Fruit fly (Drosophila melanogaster): ENCODE data around the gene CG9853.

dm6 chr3R:4419482-4419881, 17.7 kb upstream of the CG9853 start, which contains the start of gene CG32944:
- no peak for TF ChIP-seq psq (optimal IDR thresholded peaks at IDR 0.05)
- no peak for TF ChIP-seq insv (optimal IDR thresholded peaks at IDR 0.05)
- no peak for TF ChIP-seq h (optimal IDR thresholded peaks at IDR 0.05)
- no peak for TF ChIP-seq Myc (optimal IDR thresholded peaks at IDR 0.05)
- no peak for TF ChIP-seq Sin3A (optimal IDR thresholded peaks at IDR 0.05)
- TF ChIP-seq ttk (optimal IDR thresholded peaks at IDR 0.05) = no peak

Measured in Kc167 (cell line).